Worm (Caenorhabditis elegans) whole organism, L4 larva: ENCODE results near the gene sng-1.

Experiments used
- F37D6.2 ChIP-seq: sonication (generic microtip); optimal IDR thresholded peaks from 2 replicates; lab custom pipeline; 2016; ENCODE audit warnings: mild to moderate bottlenecking, missing genetic modification characterization, missing compliant biosample characterization
- F44E2.7 ChIP-seq: fragments of 200-800 bp; sonication (Bioruptor generic); IDR thresholded peaks from 2 replicates; pipeline ENCODE4 v2.1.2; 2022; ENCODE audit warnings: missing genetic modification characterization, missing compliant biosample characterization
- R02D3.7 ChIP-seq: fragments of 150-350 bp; sonication (generic microtip); optimal IDR thresholded peaks from 3 replicates; lab custom pipeline; 2014; ENCODE audit warnings: missing biosample characterization, missing genetic modification characterization
- T26A8.4 ChIP-seq: fragments of 200-800 bp; sonication (Bioruptor generic); IDR thresholded peaks from 2 replicates; pipeline ENCODE4 v1.3.6; 2022; ENCODE audit warnings: missing genetic modification characterization, missing compliant biosample characterization
- Y105C5A.15 ChIP-seq: fragments of 200-800 bp; sonication (Bioruptor generic); IDR thresholded peaks from 2 replicates; pipeline ENCODE4 v1.3.6; 2022; ENCODE audit warnings: missing genetic modification characterization, missing compliant biosample characterization
- Y5F2A.4 ChIP-seq: fragments of 200-800 bp; sonication (Bioruptor generic); optimal IDR thresholded peaks from 2 replicates; lab custom pipeline; 2018; ENCODE audit warnings: mild to moderate bottlenecking, missing genetic modification characterization, missing compliant biosample characterization
- Y75B8A.6 ChIP-seq: fragments of 200-800 bp; sonication (Bioruptor generic); IDR thresholded peaks from 2 replicates; pipeline ENCODE4 v1.3.6; 2022; ENCODE audit warnings: missing genetic modification reagents, missing genetic modification characterization, missing compliant biosample characterization
- ZK337.2 ChIP-seq: fragments of 200-800 bp; sonication (Bioruptor generic); IDR thresholded peaks from 2 replicates; pipeline ENCODE4 v1.3.6; 2022; ENCODE audit warnings: missing genetic modification reagents, missing genetic modification characterization, missing compliant biosample characterization
- aha-1 ChIP-seq: fragments of 150-350 bp; peaks from one replicate; lab custom pipeline; 2014; ENCODE audit warnings: missing biosample characterization, missing genetic modification characterization
- ama-1 ChIP-seq: fragments of 150-350 bp; optimal IDR thresholded peaks from 2 replicates; lab custom pipeline; 2014; ENCODE audit warnings: inconsistent platforms, mixed read lengths
- ceh-28 ChIP-seq: fragments of 150-350 bp; optimal IDR thresholded peaks from 2 replicates; lab custom pipeline; 2014; ENCODE audit warnings: missing biosample characterization, missing genetic modification reagents, missing genetic modification characterization
- daf-12 ChIP-seq: fragments of 150-350 bp; optimal IDR thresholded peaks from 2 replicates; lab custom pipeline; 2014; ENCODE audit warnings: missing biosample characterization, missing genetic modification reagents, missing genetic modification characterization
- daf-19 ChIP-seq: fragments of 200-800 bp; sonication (Bioruptor generic); conservative IDR thresholded peaks from 2 replicates; pipeline ENCODE4 v1.3.6; 2022; ENCODE audit warnings: missing genetic modification characterization, missing compliant biosample characterization
- dmd-9 ChIP-seq: fragments of 200-800 bp; sonication (Bioruptor generic); IDR thresholded peaks from 2 replicates; pipeline ENCODE4 v1.3.6; 2022; ENCODE audit warnings: missing genetic modification reagents, missing genetic modification characterization, missing compliant biosample characterization
- dpl-1 ChIP-seq: fragments of 150-350 bp; optimal IDR thresholded peaks from 2 replicates; lab custom pipeline; 2014; ENCODE audit warnings: missing biosample characterization, missing genetic modification reagents, missing genetic modification characterization
- duxl-1 ChIP-seq: sonication (generic microtip); optimal IDR thresholded peaks from 2 replicates; lab custom pipeline; 2016; ENCODE audit warnings: mild to moderate bottlenecking, missing genetic modification characterization, moderate library complexity, missing compliant biosample characterization; ENCODE audit not compliant: poor library complexity
- dve-1 ChIP-seq: sonication (generic microtip); optimal IDR thresholded peaks from 2 replicates; lab custom pipeline; 2017; ENCODE audit warnings: antibody characterized with exemption, mild to moderate bottlenecking, missing genetic modification characterization, missing compliant biosample characterization; ENCODE audit not compliant: insufficient read depth
- fkh-10 ChIP-seq: fragments of 150-350 bp; optimal IDR thresholded peaks from 2 replicates; lab custom pipeline; 2014; ENCODE audit warnings: missing biosample characterization, missing genetic modification reagents, missing genetic modification characterization
- fos-1 ChIP-seq: fragments of 150-350 bp; optimal IDR thresholded peaks from 2 replicates; lab custom pipeline; 2014; ENCODE audit warnings: missing biosample characterization, missing genetic modification characterization
- gei-8 ChIP-seq: fragments of 200-800 bp; sonication (Bioruptor generic); optimal IDR thresholded peaks from 2 replicates; lab custom pipeline; 2018; ENCODE audit warnings: mild to moderate bottlenecking, missing genetic modification characterization, missing compliant biosample characterization
- hif-1 ChIP-seq, 2 experiments: sonication (generic microtip); optimal IDR thresholded peaks; 2 replicates each; lab custom pipeline; 2016 to 2017; ENCODE audit warnings: missing compliant biosample characterization in 2 of 2, missing genetic modification characterization in 2 of 2, missing genetic modification reagents in 2 of 2, missing genotype in 2 of 2, mild to moderate bottlenecking in 1 of 2
- hlh-11 ChIP-seq: fragments of 200-800 bp; sonication (Bioruptor generic); optimal IDR thresholded peaks from 2 replicates; lab custom pipeline; 2018; ENCODE audit warnings: mild to moderate bottlenecking, missing genetic modification characterization, missing compliant biosample characterization
- hmg-1.1 ChIP-seq: fragments of 200-800 bp; sonication (Bioruptor generic); IDR thresholded peaks from 2 replicates; pipeline ENCODE4 v1.3.6; 2022; ENCODE audit warnings: missing genetic modification reagents, missing genetic modification characterization, missing compliant biosample characterization
- lim-7 ChIP-seq: fragments of 200-800 bp; sonication (Bioruptor generic); IDR thresholded peaks from 2 replicates; pipeline ENCODE4 v1.3.6; 2022; ENCODE audit warnings: missing genetic modification characterization, missing compliant biosample characterization
- lin-13 ChIP-seq: fragments of 150-350 bp; optimal IDR thresholded peaks from 2 replicates; lab custom pipeline; 2014; ENCODE audit warnings: missing biosample characterization, missing genetic modification reagents, missing genetic modification characterization
- lin-15B ChIP-seq: fragments of 150-350 bp; sonication (generic microtip); optimal IDR thresholded peaks from 3 replicates; lab custom pipeline; 2014; ENCODE audit warnings: missing biosample characterization, missing genetic modification characterization
- lsy-2 ChIP-seq, 2 experiments: fragments of 150-350 bp in 1 of 2; sonication (generic microtip) in 1 of 2; optimal IDR thresholded peaks; 2 replicates each; lab custom pipeline; 2014 to 2017; ENCODE audit warnings: missing biosample characterization in 2 of 2, missing genetic modification characterization in 2 of 2
- mdl-1 ChIP-seq, 2 experiments: fragments of 150-350 bp in 1 of 2; sonication (generic microtip) in 1 of 2; optimal IDR thresholded peaks; 2 replicates each; lab custom pipeline; 2014 to 2017; ENCODE audit warnings: missing biosample characterization in 2 of 2, missing genetic modification characterization in 2 of 2
- mdt-29 ChIP-seq: fragments of 200-800 bp; sonication (Bioruptor generic); IDR thresholded peaks from 2 replicates; pipeline ENCODE4 v1.3.6; 2022; ENCODE audit warnings: missing genetic modification reagents, missing genetic modification characterization, missing compliant biosample characterization
- mep-1 ChIP-seq: fragments of 150-350 bp; sonication (generic microtip); optimal IDR thresholded peaks from 3 replicates; lab custom pipeline; 2014; ENCODE audit warnings: missing biosample characterization, missing genetic modification characterization
- mxl-2 ChIP-seq: fragments of 200-800 bp; sonication (Bioruptor generic); conservative IDR thresholded peaks from 2 replicates; pipeline ENCODE4 v1.3.6; 2022; ENCODE audit warnings: missing genetic modification reagents, missing genetic modification characterization, missing compliant biosample characterization
- nhr-11 ChIP-seq: fragments of 150-350 bp; optimal IDR thresholded peaks from 2 replicates; lab custom pipeline; 2014; ENCODE audit warnings: missing biosample characterization, missing genetic modification characterization
- nhr-111 ChIP-seq: fragments of 200-800 bp; sonication (Bioruptor generic); optimal IDR thresholded peaks from 2 replicates; lab custom pipeline; 2018; ENCODE audit warnings: mild to moderate bottlenecking, missing genetic modification characterization, missing compliant biosample characterization
- nhr-28 ChIP-seq: fragments of 150-350 bp; optimal IDR thresholded peaks from 2 replicates; lab custom pipeline; 2014; ENCODE audit warnings: missing biosample characterization, missing genetic modification characterization
- nhr-42 ChIP-seq: fragments of 200-800 bp; sonication (Bioruptor generic); IDR thresholded peaks from 2 replicates; pipeline ENCODE4 v1.3.6; 2022; ENCODE audit warnings: missing genetic modification characterization, missing compliant biosample characterization
- nhr-48 ChIP-seq: sonication (generic microtip); optimal IDR thresholded peaks from 2 replicates; lab custom pipeline; 2016; ENCODE audit warnings: mild to moderate bottlenecking, missing genetic modification characterization, missing compliant biosample characterization
- nhr-6 ChIP-seq: fragments of 150-350 bp; optimal IDR thresholded peaks from 2 replicates; lab custom pipeline; 2014; ENCODE audit warnings: missing biosample characterization, missing genetic modification characterization
- nhr-76 ChIP-seq: fragments of 150-350 bp; optimal IDR thresholded peaks from 2 replicates; lab custom pipeline; 2014; ENCODE audit warnings: missing biosample characterization, missing genetic modification characterization
- nhr-77 ChIP-seq: fragments of 150-350 bp; optimal IDR thresholded peaks from 2 replicates; lab custom pipeline; 2014; ENCODE audit warnings: missing biosample characterization, missing genetic modification characterization
- pha-4 ChIP-seq, 2 experiments: fragments of 150-350 bp in 1 of 2; fragments of 200-800 bp in 1 of 2; sonication (Bioruptor generic) in 1 of 2; IDR thresholded peaks in 1 of 2; optimal IDR thresholded peaks in 1 of 2; 2 replicates each; pipeline versions ENCODE4 v1.3.6 to Lab custom; 2014 to 2022; ENCODE audit warnings: missing genetic modification characterization in 2 of 2, missing genetic modification reagents in 2 of 2, missing biosample characterization in 1 of 2, missing compliant biosample characterization in 1 of 2
- php-3 ChIP-seq: fragments of 200-800 bp; sonication (Bioruptor generic); IDR thresholded peaks from 2 replicates; pipeline ENCODE4 v1.3.6; 2022; ENCODE audit warnings: missing genetic modification reagents, missing genetic modification characterization, missing compliant biosample characterization
- rbr-2 ChIP-seq: sonication (generic microtip); optimal IDR thresholded peaks from 2 replicates; lab custom pipeline; 2016; ENCODE audit warnings: missing genotype, missing genetic modification characterization, missing compliant biosample characterization
- saeg-2 ChIP-seq: fragments of 200-800 bp; sonication (Bioruptor generic); IDR thresholded peaks from 2 replicates; pipeline ENCODE4 v1.3.6; 2022; ENCODE audit warnings: missing genetic modification reagents, missing genetic modification characterization, missing compliant biosample characterization
- sdz-12 ChIP-seq: fragments of 200-800 bp; sonication (Bioruptor generic); optimal IDR thresholded peaks from 2 replicates; lab custom pipeline; 2018; ENCODE audit warnings: mild to moderate bottlenecking, missing genetic modification characterization, missing compliant biosample characterization
- skn-1 ChIP-seq: fragments of 150-350 bp; optimal IDR thresholded peaks from 2 replicates; lab custom pipeline; 2014; ENCODE audit warnings: missing biosample characterization, missing genetic modification characterization
- spr-1 ChIP-seq: sonication (generic microtip); optimal IDR thresholded peaks from 2 replicates; lab custom pipeline; 2016; ENCODE audit warnings: mild to moderate bottlenecking, missing genetic modification characterization, missing compliant biosample characterization
- unc-39 ChIP-seq: sonication (generic microtip); optimal IDR thresholded peaks from 2 replicates; lab custom pipeline; 2017; ENCODE audit warnings: missing biosample characterization, missing genetic modification characterization
- vab-7 ChIP-seq: fragments of 200-800 bp; sonication (Bioruptor generic); IDR thresholded peaks from 2 replicates; pipeline ENCODE4 v1.3.6; 2022; ENCODE audit warnings: missing genetic modification reagents, missing genetic modification characterization, missing compliant biosample characterization
- zag-1 ChIP-seq: fragments of 150-350 bp; optimal IDR thresholded peaks from 2 replicates; lab custom pipeline; 2014; ENCODE audit warnings: missing biosample characterization, missing genetic modification characterization
- zfp-2 ChIP-seq: sonication (generic microtip); optimal IDR thresholded peaks from 2 replicates; lab custom pipeline; 2016; ENCODE audit warnings: mild to moderate bottlenecking, missing genetic modification characterization, missing compliant biosample characterization
- zfp-3 ChIP-seq: fragments of 200-800 bp; sonication (Bioruptor generic); conservative IDR thresholded peaks from 2 replicates; pipeline ENCODE4 v1.3.6; 2022; ENCODE audit warnings: missing genetic modification reagents, missing genetic modification characterization, missing compliant biosample characterization
- ztf-11 ChIP-seq: fragments of 150-350 bp; optimal IDR thresholded peaks from 2 replicates; lab custom pipeline; 2014; ENCODE audit warnings: missing biosample characterization, missing genetic modification characterization
- ztf-7 ChIP-seq: fragments of 150-350 bp; optimal IDR thresholded peaks from 2 replicates; lab custom pipeline; 2014; ENCODE audit warnings: missing biosample characterization, missing genetic modification characterization

Gene sng-1

ce11 chrX:7306434-7306833, 21.0 kb upstream of the sng-1 start (continued):
- TF ChIP-seq lsy-2 (tag; optimal IDR thresholded peaks at IDR 0.05; lab: Kevin White, UChicago) (peak; percentile 16 to 65), lin-15B (tag; lab: Kevin White, UChicago) (no peak), hif-1 (tag; optimal IDR thresholded peaks at IDR 0.05; lab: Kevin White, UChicago) (peak in 1 of 2 experiments; percentile 20), skn-1 (tag; lab: Kevin White, UChicago) (no peak), mdl-1 (tag; optimal IDR thresholded peaks at IDR 0.05; lab: Kevin White, UChicago) (peak; percentile 31 to 60), mdt-29 (no peak), ztf-7 (tag; lab: Kevin White, UChicago) (no peak), php-3 (GFP tag; lab: Robert Waterston, UW) (no peak), Y105C5A.15 (no peak), ZK337.2 (no peak), fkh-10 (GFP tag; lab: Kevin White, UChicago) (no peak), dpl-1 (GFP tag; lab: Kevin White, UChicago) (no peak), Y5F2A.4 (no peak), ztf-11 (tag; lab: Kevin White, UChicago) (no peak), Y75B8A.6 (GFP tag; lab: Robert Waterston, UW) (no peak), nhr-48 (tag; lab: Kevin White, UChicago) (no peak), nhr-111 (GFP tag; lab: Kevin White, UChicago) (no peak), ama-1 (lab: Kevin White, UChicago) (no peak), gei-8 (GFP tag; lab: Kevin White, UChicago) (no peak), sdz-12 (GFP tag; lab: Kevin White, UChicago) (no peak), unc-39 (tag; lab: Kevin White, UChicago) (no peak), fos-1 (tag; lab: Kevin White, UChicago) (no peak), F37D6.2 (tag; lab: Kevin White, UChicago) (no peak), duxl-1 (tag; lab: Kevin White, UChicago) (no peak), nhr-28 (tag; lab: Kevin White, UChicago) (peak; percentile 93), T26A8.4 (GFP tag; lab: Robert Waterston, UW) (no peak), daf-19 (no peak), F44E2.7 (GFP tag; lab: Robert Waterston, UW) (no peak), nhr-77 (no peak), zag-1 (tag; lab: Kevin White, UChicago) (no peak), dmd-9 (GFP tag; lab: Robert Waterston, UW) (no peak), nhr-76 (tag; lab: Kevin White, UChicago) (no peak), hlh-11 (tag; lab: Kevin White, UChicago) (peak; percentile 81), mxl-2 (GFP tag; lab: Robert Waterston, UW) (no peak), zfp-3 (no peak), R02D3.7 (no peak), rbr-2 (tag; lab: Kevin White, UChicago) (peak; percentile 49), ceh-28 (tag; lab: Kevin White, UChicago) (no peak), mep-1 (tag; lab: Kevin White, UChicago) (peak; percentile 80), nhr-42 (GFP tag; lab: Robert Waterston, UW) (no peak), lim-7 (GFP tag; lab: Robert Waterston, UW) (no peak), aha-1 (tag; lab: Kevin White, UChicago) (peak; percentile 60), vab-7 (no peak), spr-1 (no peak), nhr-11 (tag; lab: Kevin White, UChicago) (no peak), saeg-2 (GFP tag; lab: Robert Waterston, UW) (no peak), lin-13 (GFP tag; lab: Kevin White, UChicago) (no peak), zfp-2 (tag; lab: Kevin White, UChicago) (no peak), dve-1 (tag; lab: Kevin White, UChicago) (peak; percentile 80), pha-4 (GFP tag; IDR thresholded peaks at IDR 0.05; lab: Robert Waterston, UW) (no peak), pha-4 (tag; optimal IDR thresholded peaks at IDR 0.05; lab: Kevin White, UChicago) (peak; percentile 17), hmg-1.1 (peak; percentile 66), nhr-6 (tag; lab: Kevin White, UChicago) (no peak), daf-12 (tag; lab: Kevin White, UChicago) (no peak)
